Fruit fly (Drosophila melanogaster): ENCODE results near the gene CG3285.

- TF ChIP-seq psq (optimal IDR thresholded peaks at IDR 0.05) (no peak), ttk (optimal IDR thresholded peaks at IDR 0.05) (no peak), insv (optimal IDR thresholded peaks at IDR 0.05) (no peak), h (optimal IDR thresholded peaks at IDR 0.05) (no peak), Sin3A (optimal IDR thresholded peaks at IDR 0.05) (no peak)
These were observed 10.9 kb upstream of the CG3285 start, which contains the start of the genes Fign and CG8837 for dm6 chr2L:3319731-3320295.

All from Kc167 (cell line).